Fruit fly (Drosophila melanogaster) whole organism, wandering third instar larva: Measurements from ENCODE around the gene CG10428.
A peak's percentile ranks its signal among the peaks of the same experiment; 100 is the strongest.

ENCODE experiments used
- Abd-B ChIP-seq: fragments of >200 bp; optimal IDR thresholded peaks from 2 replicates; lab custom pipeline; 2017; ENCODE audit warnings: missing biosample characterization, missing genetic modification characterization
- CG32264 ChIP-seq: fragments of 200-800 bp; sonication (Bioruptor generic); optimal IDR thresholded peaks from 2 replicates; lab custom pipeline; 2016; ENCODE audit warnings: missing biosample characterization, missing genetic modification characterization
- CG9705 ChIP-seq: fragments of 200-800 bp; sonication (Bioruptor generic); optimal IDR thresholded peaks from 2 replicates; lab custom pipeline; 2018; ENCODE audit warnings: missing biosample characterization, mild to moderate bottlenecking, missing genetic modification characterization
- CrebA ChIP-seq: fragments of 200-800 bp; sonication (Bioruptor generic); optimal IDR thresholded peaks from 2 replicates; lab custom pipeline; 2016; ENCODE audit warnings: missing biosample characterization, mild to moderate bottlenecking, missing genetic modification characterization, borderline replicate concordance
- Dfd ChIP-seq: fragments of >200 bp; optimal IDR thresholded peaks from 2 replicates; lab custom pipeline; 2017; ENCODE audit warnings: missing biosample characterization, missing genetic modification characterization
- Dif ChIP-seq: fragments of 200-275, 200-300 bp; sonication (Bioruptor generic); optimal IDR thresholded peaks from 2 replicates; lab custom pipeline; 2018; ENCODE audit warnings: missing biosample characterization, missing genetic modification characterization; ENCODE audit not compliant: partially characterized antibody
- GATAd ChIP-seq: sonication (Bioruptor generic); optimal IDR thresholded peaks from 2 replicates; lab custom pipeline; 2016; ENCODE audit warnings: missing biosample characterization, missing genetic modification characterization
- HLH106 ChIP-seq: fragments of 200-800 bp; optimal IDR thresholded peaks from 3 replicates; lab custom pipeline; 2019; ENCODE audit warnings: missing biosample characterization, mild to moderate bottlenecking, missing genetic modification characterization, moderate library complexity
- Hnf4 ChIP-seq: fragments of 200-800 bp; sonication (Bioruptor generic); optimal IDR thresholded peaks from 2 replicates; lab custom pipeline; 2016; ENCODE audit warnings: missing biosample characterization, mild to moderate bottlenecking, missing genetic modification characterization
- Hr78 ChIP-seq: fragments of >200 bp; optimal IDR thresholded peaks from 2 replicates; lab custom pipeline; 2017; ENCODE audit warnings: missing biosample characterization, missing genetic modification characterization
- Hr83 ChIP-seq: fragments of 200-300 bp; sonication (Bioruptor generic); optimal IDR thresholded peaks from 2 replicates; lab custom pipeline; 2016; ENCODE audit warnings: missing biosample characterization, mild to moderate bottlenecking, missing genetic modification characterization, moderate library complexity; ENCODE audit not compliant: poor library complexity, severe bottlenecking
- Jra ChIP-seq: sonication (Bioruptor generic); optimal IDR thresholded peaks from 2 replicates; lab custom pipeline; 2016; ENCODE audit warnings: missing biosample characterization, missing genetic modification characterization
- Mio ChIP-seq: sonication (Bioruptor generic); optimal IDR thresholded peaks from 2 replicates; lab custom pipeline; 2016; ENCODE audit warnings: missing biosample characterization, missing genetic modification characterization
- Myc ChIP-seq: fragments of >200 bp; optimal IDR thresholded peaks from 2 replicates; lab custom pipeline; 2017
- N ChIP-seq: fragments of >200 bp; optimal IDR thresholded peaks from 2 replicates; lab custom pipeline; 2018; ENCODE audit warnings: missing biosample characterization, missing external identifiers, missing genetic modification characterization
- OdsH ChIP-seq: fragments of 200-800 bp; sonication (Bioruptor generic); optimal IDR thresholded peaks from 2 replicates; lab custom pipeline; 2016; ENCODE audit warnings: missing biosample characterization, mild to moderate bottlenecking, missing genetic modification characterization
- Rel ChIP-seq, 2 experiments: fragments of 200-800 bp; sonication (Bioruptor generic) in 1 of 2; optimal IDR thresholded peaks; 2 replicates in 1 of 2; 3 replicates in 1 of 2; lab custom pipeline; 2016 to 2019; ENCODE audit warnings: mild to moderate bottlenecking in 2 of 2, missing biosample characterization in 2 of 2, missing genetic modification characterization in 2 of 2, moderate library complexity in 1 of 2
- Sp1 ChIP-seq: fragments of 200-800 bp; sonication (Bioruptor generic); optimal IDR thresholded peaks from 3 replicates; lab custom pipeline; 2019; ENCODE audit warnings: missing biosample characterization, mild to moderate bottlenecking, missing genetic modification characterization, moderate library complexity
- Vsx2 ChIP-seq: fragments of 200-300, 225-300 bp; sonication (Bioruptor generic); optimal IDR thresholded peaks from 2 replicates; lab custom pipeline; 2018; ENCODE audit warnings: missing biosample characterization, missing genetic modification characterization; ENCODE audit not compliant: partially characterized antibody
- br ChIP-seq: fragments of 200-800 bp; sonication (Bioruptor generic); optimal IDR thresholded peaks from 2 replicates; lab custom pipeline; 2016; ENCODE audit warnings: missing biosample characterization, missing genetic modification characterization
- brk ChIP-seq: fragments of 200-800 bp; sonication (Bioruptor generic); optimal IDR thresholded peaks from 2 replicates; lab custom pipeline; 2016; ENCODE audit warnings: missing biosample characterization, mild to moderate bottlenecking, missing genetic modification characterization
- dl ChIP-seq, 2 experiments: fragments of 175-275, 200-275 bp in 1 of 2; fragments of 200-275 bp in 1 of 2; sonication (Bioruptor generic); optimal IDR thresholded peaks; lab custom pipeline; 2018; ENCODE audit warnings: mild to moderate bottlenecking in 2 of 2, missing biosample characterization in 2 of 2, missing genetic modification characterization in 2 of 2, moderate library complexity in 2 of 2; ENCODE audit not compliant: partially characterized antibody in 2 of 2, insufficient read depth in 1 of 2
- dmrt93B ChIP-seq: fragments of 200-800 bp; sonication (Bioruptor generic); optimal IDR thresholded peaks from 2 replicates; lab custom pipeline; 2018; ENCODE audit warnings: missing biosample characterization, mild to moderate bottlenecking, missing genetic modification characterization
- dsf ChIP-seq: sonication (Bioruptor generic); optimal IDR thresholded peaks from 2 replicates; lab custom pipeline; 2016; ENCODE audit warnings: missing biosample characterization, missing genetic modification characterization, borderline replicate concordance
- ey ChIP-seq: fragments of 200-800 bp; sonication (Bioruptor generic); optimal IDR thresholded peaks from 2 replicates; lab custom pipeline; 2016; ENCODE audit warnings: missing biosample characterization, missing genetic modification characterization
- foxo ChIP-seq, 2 experiments: fragments of 200-800 bp; sonication (Bioruptor generic); optimal IDR thresholded peaks; 2 replicates in 1 of 2; 3 replicates in 1 of 2; lab custom pipeline; 2016 to 2017; ENCODE audit warnings: missing biosample characterization in 2 of 2, missing genetic modification characterization in 2 of 2
- fru ChIP-seq: fragments of 200-800 bp; sonication (Bioruptor generic); optimal IDR thresholded peaks from 3 replicates; lab custom pipeline; 2016; ENCODE audit warnings: missing biosample characterization, mild to moderate bottlenecking, missing genetic modification characterization
- h ChIP-seq: fragments of 200-800 bp; sonication (Bioruptor generic); optimal IDR thresholded peaks from 3 replicates; lab custom pipeline; 2016; ENCODE audit warnings: missing biosample characterization, mild to moderate bottlenecking, missing genetic modification characterization
- jim ChIP-seq: fragments of 175-275, 200-325 bp; sonication (Bioruptor generic); optimal IDR thresholded peaks from 2 replicates; lab custom pipeline; 2016; ENCODE audit warnings: missing biosample characterization, mild to moderate bottlenecking, missing genetic modification characterization
- lola ChIP-seq: fragments of >200 bp; optimal IDR thresholded peaks from 2 replicates; lab custom pipeline; 2017; ENCODE audit warnings: missing biosample characterization, missing genetic modification characterization
- pan ChIP-seq: fragments of >200 bp; optimal IDR thresholded peaks from 2 replicates; lab custom pipeline; 2017
- psq ChIP-seq: fragments of 200-800 bp; sonication (Bioruptor generic); optimal IDR thresholded peaks from 3 replicates; lab custom pipeline; 2017; ENCODE audit warnings: missing biosample characterization, mild to moderate bottlenecking, missing genetic modification characterization, moderate library complexity
- rgr ChIP-seq: fragments of 200-800 bp; sonication (Bioruptor generic); optimal IDR thresholded peaks from 3 replicates; lab custom pipeline; 2016; ENCODE audit warnings: missing biosample characterization, mild to moderate bottlenecking, missing genetic modification characterization
- sage ChIP-seq: fragments of 200-800 bp; sonication (Bioruptor generic); optimal IDR thresholded peaks from 2 replicates; lab custom pipeline; 2016; ENCODE audit warnings: missing biosample characterization, mild to moderate bottlenecking, missing genetic modification characterization
- sv ChIP-seq: fragments of 200-800 bp; sonication (Bioruptor generic); optimal IDR thresholded peaks from 3 replicates; lab custom pipeline; 2016; ENCODE audit warnings: missing biosample characterization, missing genetic modification characterization
- tai ChIP-seq: sonication (Bioruptor generic); optimal IDR thresholded peaks from 2 replicates; lab custom pipeline; 2016; ENCODE audit warnings: missing biosample characterization, missing genetic modification characterization
- usp ChIP-seq: fragments of >200 bp; optimal IDR thresholded peaks from 2 replicates; lab custom pipeline; 2017; ENCODE audit warnings: missing biosample characterization, missing genetic modification characterization
- woc ChIP-seq: sonication (Bioruptor generic); optimal IDR thresholded peaks from 2 replicates; lab custom pipeline; 2016; ENCODE audit warnings: missing biosample characterization, mild to moderate bottlenecking, missing genetic modification characterization

Gene CG10428

dm6 chr2L:18954255-18954715 is 5.6 kb downstream of the CG10428 start, which contains the start of gene CG10621:
TSS of gene CG10621 (minus strand) at chr2L:18954431.
- no peak for TF ChIP-seq GATAd (GFP tag; lab: Kevin White, UChicago)
- TF ChIP-seq Myc: no peak
- no peak for TF ChIP-seq N
- no peak for TF ChIP-seq usp (GFP tag; lab: Kevin White, UChicago)
- TF ChIP-seq h (GFP tag; lab: Kevin White, UChicago): peak; percentile 34
- peak; percentile 37 for TF ChIP-seq Rel (GFP tag; optimal IDR thresholded peaks at IDR 0.05; lab: Kevin White, UChicago)
- peak; percentile 68 for TF ChIP-seq Rel (tag; optimal IDR thresholded peaks at IDR 0.05; lab: Kevin White, UChicago)
- TF ChIP-seq Hnf4 (GFP tag; lab: Kevin White, UChicago): peak; percentile 65
- TF ChIP-seq pan: no peak
- no peak for TF ChIP-seq CrebA (GFP tag; lab: Kevin White, UChicago)
- TF ChIP-seq woc (GFP tag; lab: Kevin White, UChicago): no peak
- no peak for TF ChIP-seq Sp1 (GFP tag; lab: Kevin White, UChicago)
- peak; percentile 65 for TF ChIP-seq br (GFP tag; lab: Kevin White, UChicago)
- no peak for TF ChIP-seq tai
- TF ChIP-seq Hr78: no peak
- TF ChIP-seq sage: peak; percentile 18
- TF ChIP-seq Abd-B (GFP tag; lab: Kevin White, UChicago): no peak
- TF ChIP-seq CG32264 (GFP tag; lab: Kevin White, UChicago): no peak
- no peak for TF ChIP-seq OdsH (GFP tag; lab: Kevin White, UChicago)
- no peak for TF ChIP-seq Mio
- no peak for TF ChIP-seq dmrt93B (GFP tag; lab: Kevin White, UChicago)
- peak; percentile 19 for TF ChIP-seq Hr83
- no peak for TF ChIP-seq ey (GFP tag; lab: Kevin White, UChicago)
- no peak for TF ChIP-seq Vsx2
- TF ChIP-seq brk: no peak
- no peak for TF ChIP-seq psq (GFP tag; lab: Kevin White, UChicago)
- no peak for TF ChIP-seq jim
- no peak for TF ChIP-seq dl (GFP tag; optimal IDR thresholded peaks at IDR 0.05; lab: Kevin White, UChicago; ENCODE audit: insufficient read depth in 1 of 2, partially characterized antibody in 2 of 2)
- no peak for TF ChIP-seq foxo (GFP tag; optimal IDR thresholded peaks at IDR 0.05; lab: Kevin White, UChicago)
- TF ChIP-seq Dfd (GFP tag; lab: Kevin White, UChicago): no peak
- peak; percentile 18 for TF ChIP-seq Dif (GFP tag; lab: Kevin White, UChicago)
- TF ChIP-seq CG9705 (GFP tag; lab: Kevin White, UChicago): no peak
- TF ChIP-seq dsf (GFP tag; lab: Kevin White, UChicago): no peak

dm6 chr2L:18955666-18956065 is 7.0 kb downstream of the CG10428 start:
- TF ChIP-seq CG9705 (GFP tag; lab: Kevin White, UChicago): no peak

- TF ChIP-seq GATAd (GFP tag; lab: Kevin White, UChicago) (no peak), h (GFP tag; lab: Kevin White, UChicago) (peak; percentile 88), dsf (GFP tag; lab: Kevin White, UChicago) (no peak), Hnf4 (GFP tag; lab: Kevin White, UChicago) (peak; percentile 73), OdsH (GFP tag; lab: Kevin White, UChicago) (peak; percentile 87), jim (no peak), rgr (GFP tag; lab: Kevin White, UChicago) (peak; percentile 90), Jra (GFP tag; lab: Kevin White, UChicago) (no peak), Dif (GFP tag; lab: Kevin White, UChicago) (no peak), dl (GFP tag; optimal IDR thresholded peaks at IDR 0.05; lab: Kevin White, UChicago; ENCODE audit: insufficient read depth in 1 of 2, partially characterized antibody in 2 of 2) (no peak), fru (GFP tag; lab: Kevin White, UChicago) (peak; percentile 81), brk (peak; percentile 84), pan (no peak), usp (GFP tag; lab: Kevin White, UChicago) (no peak), Abd-B (GFP tag; lab: Kevin White, UChicago) (no peak), lola (GFP tag; lab: Kevin White, UChicago) (no peak), foxo (GFP tag; optimal IDR thresholded peaks at IDR 0.05; lab: Kevin White, UChicago) (peak in 1 of 2 experiments; percentile 91), Myc (no peak), CrebA (GFP tag; lab: Kevin White, UChicago) (no peak), sage (peak; percentile 90), Dfd (GFP tag; lab: Kevin White, UChicago) (no peak), sv (GFP tag; lab: Kevin White, UChicago) (no peak), CG9705 (GFP tag; lab: Kevin White, UChicago) (peak; percentile 49), psq (GFP tag; lab: Kevin White, UChicago) (peak; percentile 87), Hr78 (no peak), ey (GFP tag; lab: Kevin White, UChicago) (peak; percentile 61), woc (GFP tag; lab: Kevin White, UChicago) (peak; percentile 60), CG32264 (GFP tag; lab: Kevin White, UChicago) (peak; percentile 42), dmrt93B (GFP tag; lab: Kevin White, UChicago) (peak; percentile 64), Vsx2 (no peak), br (GFP tag; lab: Kevin White, UChicago) (peak; percentile 68), Mio (no peak), N (no peak), Hr83 (peak; percentile 61), HLH106 (tag; lab: Kevin White, UChicago) (peak; percentile 88), tai (no peak), Sp1 (GFP tag; lab: Kevin White, UChicago) (peak; percentile 85), Rel (GFP tag; optimal IDR thresholded peaks at IDR 0.05; lab: Kevin White, UChicago) (peak; percentile 86), Rel (tag; optimal IDR thresholded peaks at IDR 0.05; lab: Kevin White, UChicago) (peak; percentile 87)
Observed at dm6 chr2L:18957142-18957674, 8.5 kb downstream of the CG10428 start, which contains the start of gene Bhmt. TSS of gene Bhmt (minus strand) at chr2L:18957311.
